Worm (Caenorhabditis elegans) whole organism, L4/young adult: ENCODE data around the gene srlf-17.

Experiments used
- W03F9.2 ChIP-seq: fragments of 150-350 bp; optimal IDR thresholded peaks from 2 replicates; lab custom pipeline; 2014; ENCODE audit warnings: missing biosample characterization, missing genetic modification characterization
- dao-5 ChIP-seq: sonication (generic microtip); optimal IDR thresholded peaks from 2 replicates; lab custom pipeline; 2016; ENCODE audit warnings: missing genotype, missing genetic modification characterization, moderate library complexity, missing compliant biosample characterization
- him-1 ChIP-seq: sonication (generic microtip); optimal IDR thresholded peaks from 2 replicates; lab custom pipeline; 2016; ENCODE audit warnings: missing genotype, missing genetic modification reagents, missing genetic modification characterization, missing compliant biosample characterization

Gene srlf-17

DNA sequence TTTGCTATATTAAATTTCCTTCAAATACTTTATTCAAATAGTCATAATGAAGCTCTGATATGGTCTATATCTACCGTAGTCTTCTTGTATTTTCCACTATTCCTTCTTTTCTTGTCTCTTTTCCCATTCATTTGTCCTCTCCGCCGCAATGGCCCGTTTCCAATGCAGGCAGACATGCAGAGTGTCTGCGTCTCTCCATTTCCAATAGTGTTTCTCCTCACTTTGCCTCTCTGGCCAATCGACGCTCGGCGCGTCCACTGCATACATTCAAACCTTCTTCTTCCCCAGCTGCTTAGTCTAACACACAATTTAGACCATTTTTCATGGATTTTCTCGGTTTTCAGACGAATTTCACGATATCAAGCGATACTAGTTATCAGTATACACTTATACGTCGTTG lies 22.7 kb upstream of the srlf-17 start:
- TF ChIP-seq him-1 (tag; lab: Kevin White, UChicago): no peak
- no peak for TF ChIP-seq dao-5 (tag; lab: Kevin White, UChicago)
- no peak for TF ChIP-seq W03F9.2 (tag; lab: Kevin White, UChicago)

- TF ChIP-seq dao-5 (tag; lab: Kevin White, UChicago) (no peak), him-1 (tag; lab: Kevin White, UChicago) (no peak), W03F9.2 (tag; lab: Kevin White, UChicago) (no peak)
Measured at ce11 chrIV:11124674-11125073, 22.2 kb upstream of the srlf-17 start, which contains the start of gene spo-11. TSS of gene spo-11 (minus strand) at chrIV:11124862.

ce11 chrIV:11119972-11120562 lies 17.6 kb upstream of the srlf-17 start:
- no peak for TF ChIP-seq dao-5 (tag; lab: Kevin White, UChicago)
- TF ChIP-seq him-1 (tag; lab: Kevin White, UChicago): no peak
- no peak for TF ChIP-seq W03F9.2 (tag; lab: Kevin White, UChicago)

ce11 chrIV:11118837-11119491 lies 16.5 kb upstream of the srlf-17 start, which contains the start of the genes imp-2 and enpl-1:
TSS of gene imp-2 (minus strand) at chrIV:11118887.
TSS of gene enpl-1 (plus strand) at chrIV:11119298.
- no peak for TF ChIP-seq him-1 (tag; lab: Kevin White, UChicago)
- peak; percentile 45 for TF ChIP-seq W03F9.2 (tag; lab: Kevin White, UChicago)

DNA sequence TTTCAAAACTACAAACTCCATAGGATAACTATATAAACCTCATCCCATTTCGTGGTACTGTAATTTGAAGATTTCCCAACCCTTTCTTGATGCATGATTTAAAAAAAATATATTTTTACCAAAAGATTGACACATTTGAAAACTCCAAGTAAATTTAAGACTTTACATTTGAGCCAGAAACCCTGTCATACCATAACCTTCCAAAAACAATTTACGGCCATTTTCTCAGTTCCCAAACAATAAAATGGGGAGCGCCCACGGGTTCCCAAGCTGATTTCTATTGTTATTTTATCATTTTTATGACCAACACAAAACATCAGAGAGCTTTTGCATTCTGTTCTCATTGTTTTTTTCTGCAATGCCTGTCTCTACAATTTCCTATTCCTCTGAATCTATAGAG lies 10.1 kb upstream of the srlf-17 start, which contains the start of gene clc-9:
clc-9 (plus strand) TSS at position 301 of the 400 bp plus-strand sequence.
- no peak for TF ChIP-seq dao-5 (tag; lab: Kevin White, UChicago)

ce11 chrIV:11111898-11112297 lies 9.4 kb upstream of the srlf-17 start:
- TF ChIP-seq him-1 (tag; lab: Kevin White, UChicago) (no peak), dao-5 (tag; lab: Kevin White, UChicago) (no peak), W03F9.2 (tag; lab: Kevin White, UChicago) (no peak)

DNA sequence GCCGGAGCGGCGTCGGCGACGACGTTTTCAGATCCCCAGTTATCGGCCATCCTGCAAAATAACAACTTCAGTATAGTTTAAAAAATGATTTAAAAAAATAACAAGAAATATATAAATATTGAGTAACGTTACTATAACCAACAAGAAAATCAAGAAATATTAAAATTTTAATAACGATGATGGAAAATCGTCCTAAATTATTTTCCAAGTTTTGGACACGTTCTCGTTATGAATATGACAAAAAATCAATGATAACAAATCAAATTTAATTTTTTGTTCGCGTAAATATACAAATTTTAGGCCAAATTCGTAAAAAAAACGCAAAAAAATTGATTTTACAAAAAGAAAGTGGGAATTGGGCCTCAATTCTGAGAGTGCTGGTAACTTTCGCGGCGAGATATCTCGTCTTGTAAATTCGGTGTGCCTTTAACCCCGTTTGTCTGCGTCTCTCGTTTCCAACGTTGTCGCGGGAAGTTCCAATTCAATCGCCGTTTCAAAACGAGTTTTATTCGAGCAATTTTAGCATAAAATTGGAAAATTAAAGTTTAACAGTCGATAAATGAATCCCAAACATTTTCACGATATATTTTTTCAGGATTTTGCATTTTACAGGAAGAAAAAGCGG lies 8.6 kb upstream of the srlf-17 start, which contains the start of gene rps-5:
rps-5 (minus strand) TSS at position 51 of the 625 bp plus-strand sequence.
- no peak for TF ChIP-seq him-1 (tag; lab: Kevin White, UChicago)
- no peak for TF ChIP-seq dao-5 (tag; lab: Kevin White, UChicago)
- peak; percentile 71 for TF ChIP-seq W03F9.2 (tag; lab: Kevin White, UChicago)

DNA sequence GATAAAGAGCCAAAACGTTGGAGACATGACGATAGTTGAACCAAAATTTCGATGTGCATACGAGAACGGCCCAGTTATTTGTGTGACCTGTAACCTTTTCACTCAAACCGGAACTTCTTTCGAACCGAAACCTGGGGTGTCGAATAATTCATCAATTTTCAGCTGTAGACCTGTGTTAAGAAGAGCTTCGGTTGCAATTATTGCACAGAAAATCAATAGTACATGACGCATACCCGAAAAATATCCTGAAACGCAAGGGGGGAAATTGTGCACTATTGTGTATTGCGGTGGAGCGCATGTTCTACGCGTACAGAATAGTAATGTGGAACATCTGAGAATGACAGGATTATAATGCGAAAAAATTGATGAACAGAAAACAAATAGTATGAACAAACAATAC lies 7.3 kb upstream of the srlf-17 start, which contains the start of gene pigk-1:
pigk-1 (minus strand) TSS at position 248 of the 400 bp plus-strand sequence.
- no peak for TF ChIP-seq dao-5 (tag; lab: Kevin White, UChicago)
- no peak for TF ChIP-seq W03F9.2 (tag; lab: Kevin White, UChicago)
- no peak for TF ChIP-seq him-1 (tag; lab: Kevin White, UChicago)

DNA sequence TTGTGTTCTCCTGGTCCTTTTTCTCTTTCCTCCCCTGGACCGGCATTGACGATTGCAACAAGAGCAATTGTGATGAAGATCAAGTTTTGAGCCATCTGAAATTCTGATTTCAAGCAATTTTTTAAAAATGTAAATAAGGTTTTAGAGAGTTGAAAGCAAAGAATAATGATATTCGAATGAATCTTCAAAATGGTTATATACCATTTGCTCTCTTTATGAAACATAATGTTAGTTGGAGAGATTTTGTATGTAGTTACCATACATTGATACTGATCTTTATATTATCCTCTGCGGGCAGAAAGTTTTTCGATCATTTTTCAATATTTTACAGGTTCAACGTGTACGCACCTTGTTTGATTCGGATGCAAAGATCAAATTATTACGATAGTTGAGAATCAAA lies 3.2 kb upstream of the srlf-17 start, which contains the start of gene srlf-24:
srlf-24 (minus strand) TSS at position 101 of the 400 bp plus-strand sequence.
- no peak for TF ChIP-seq W03F9.2 (tag; lab: Kevin White, UChicago)
- no peak for TF ChIP-seq dao-5 (tag; lab: Kevin White, UChicago)
- no peak for TF ChIP-seq him-1 (tag; lab: Kevin White, UChicago)

DNA sequence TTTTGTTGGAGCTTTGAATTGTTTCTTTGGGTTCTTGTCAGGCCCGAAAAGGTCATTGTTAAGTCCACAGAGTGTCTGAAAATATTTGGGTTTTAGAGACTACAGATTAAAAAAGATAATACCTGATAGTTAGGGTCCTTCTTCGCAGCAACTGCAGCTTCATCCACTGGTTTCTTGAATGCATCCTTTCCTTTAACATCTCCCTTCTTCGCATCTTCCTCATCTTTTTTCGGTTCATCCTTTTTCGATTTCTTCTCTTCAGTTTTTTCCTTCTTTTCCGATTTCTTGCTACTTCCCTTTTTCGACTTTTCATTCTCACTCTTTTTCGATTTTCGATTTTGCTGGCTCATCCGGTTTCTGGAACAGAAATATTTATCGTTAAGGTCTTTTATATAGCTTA lies 993 bp upstream of the srlf-17 start:
- TF ChIP-seq dao-5 (tag; lab: Kevin White, UChicago) (no peak), W03F9.2 (tag; lab: Kevin White, UChicago) (no peak), him-1 (tag; lab: Kevin White, UChicago) (no peak)

- no peak for TF ChIP-seq W03F9.2 (tag; lab: Kevin White, UChicago)
- no peak for TF ChIP-seq him-1 (tag; lab: Kevin White, UChicago)
- no peak for TF ChIP-seq dao-5 (tag; lab: Kevin White, UChicago)
Measured at ce11 chrIV:11101383-11101782, 1.1 kb downstream of the srlf-17 start, which contains the start of gene srlf-18. TSS of gene srlf-18 (minus strand) at chrIV:11101483.

- TF ChIP-seq him-1 (tag; lab: Kevin White, UChicago) (no peak), dao-5 (tag; lab: Kevin White, UChicago) (no peak), W03F9.2 (tag; lab: Kevin White, UChicago) (no peak)
Measured at ce11 chrIV:11100271-11100670, 2.2 kb downstream of the srlf-17 start, which contains the start of gene str-3. TSS of gene str-3 (minus strand) at chrIV:11100371.

DNA sequence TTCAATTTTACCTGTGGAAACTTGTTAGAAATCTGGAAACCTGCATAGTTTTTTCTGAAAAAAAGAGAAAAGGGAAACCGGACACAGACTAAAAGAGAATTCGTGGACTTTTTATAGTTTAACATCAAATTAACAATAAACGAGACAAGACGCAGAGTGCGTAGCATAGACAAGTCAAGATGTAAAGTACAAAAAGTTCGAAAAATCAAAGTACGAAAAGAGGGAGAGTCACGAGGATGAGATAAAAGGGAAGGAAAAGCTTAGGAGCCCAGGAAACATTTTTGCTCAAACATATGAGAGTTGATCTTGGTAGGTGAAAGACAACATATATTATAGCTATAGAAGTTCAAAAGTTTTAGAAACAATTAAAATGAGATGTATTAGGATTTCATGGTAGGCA lies 4.7 kb downstream of the srlf-17 start, which contains the start of gene M7.12:
M7.12 (minus strand) TSS at position 188 of the 400 bp plus-strand sequence.
- TF ChIP-seq him-1 (tag; lab: Kevin White, UChicago): no peak
- TF ChIP-seq W03F9.2 (tag; lab: Kevin White, UChicago): no peak
- no peak for TF ChIP-seq dao-5 (tag; lab: Kevin White, UChicago)
